Fruit fly (Drosophila melanogaster): ENCODE results near the gene Snx21.
A peak's percentile ranks its signal among the peaks of the same experiment; 100 is the strongest.

Gene Snx21

DNA sequence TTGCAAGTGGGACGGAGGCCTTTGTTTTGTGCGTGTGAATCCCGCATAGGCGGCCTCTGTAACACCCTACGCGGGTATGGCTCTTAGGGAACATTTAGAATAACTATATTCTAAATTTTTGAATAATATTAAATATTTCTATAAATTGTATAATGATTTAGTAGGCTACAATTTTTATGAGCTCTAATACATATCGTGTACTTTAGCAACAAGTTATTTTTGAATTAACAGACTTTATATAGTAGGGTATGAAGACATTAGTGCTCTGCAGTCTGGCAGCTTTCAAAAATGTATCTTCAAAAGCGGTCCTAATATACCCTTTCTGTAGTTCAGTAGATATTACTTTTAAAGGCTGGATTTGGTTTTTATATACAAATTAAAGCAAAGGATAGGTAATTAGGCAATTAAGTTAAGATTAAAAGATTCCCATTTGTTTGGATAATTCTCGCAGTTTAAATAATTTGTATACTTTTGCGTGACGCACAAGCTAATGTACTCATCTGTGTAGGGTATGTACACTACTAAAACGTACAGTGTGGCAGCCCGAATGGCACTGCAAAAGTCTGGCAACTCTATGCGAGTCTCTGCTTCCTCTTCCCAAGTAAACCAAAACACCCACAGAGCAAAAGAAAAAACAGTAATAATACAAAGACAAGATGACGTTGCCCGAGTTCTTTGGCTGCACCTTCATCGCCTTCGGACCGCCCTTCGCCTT, at the start of gene Snx21, which contains the start of gene aph-1:
Snx21 (minus strand) TSS at position 7 of the 715 bp plus-strand sequence.
aph-1 (plus strand) TSS at position 575 of the 715 bp plus-strand sequence.
- peak; percentile 90 for TF ChIP-seq CG11617 (GFP tag; optimal IDR thresholded peaks at IDR 0.05)
- TF ChIP-seq Mnt (GFP tag; optimal IDR thresholded peaks at IDR 0.05): peak; percentile 84
- TF ChIP-seq CG33017 (tag; optimal IDR thresholded peaks at IDR 0.05): peak; percentile 93
- peak; percentile 92 for TF ChIP-seq toe (GFP tag; optimal IDR thresholded peaks at IDR 0.05)
- peak; percentile 76 for TF ChIP-seq pad (GFP tag; optimal IDR thresholded peaks at IDR 0.05)
- peak; percentile 78 for TF ChIP-seq tj (GFP tag; optimal IDR thresholded peaks at IDR 0.05)
- TF ChIP-seq CG5204 (GFP tag; optimal IDR thresholded peaks at IDR 0.05): no peak
- peak; percentile 95 for TF ChIP-seq CG7045 (GFP tag; optimal IDR thresholded peaks at IDR 0.05)
- TF ChIP-seq Clk (GFP tag; optimal IDR thresholded peaks at IDR 0.05): peak; percentile 77
- TF ChIP-seq cnc (optimal IDR thresholded peaks at IDR 0.05): no peak
- TF ChIP-seq kay (GFP tag; ENCODE audit: borderline replicate concordance): no peak
- TF ChIP-seq CG12768 (GFP tag; optimal IDR thresholded peaks at IDR 0.05): peak; percentile 91
- TF ChIP-seq Crg-1 (GFP tag; optimal IDR thresholded peaks at IDR 0.05): peak; percentile 76
- peak; percentile 57 for TF ChIP-seq ovo (GFP tag; optimal IDR thresholded peaks at IDR 0.05)
- peak; percentile 87 for TF ChIP-seq Hr96 (GFP tag; optimal IDR thresholded peaks at IDR 0.05)
- peak; percentile 1 for TF ChIP-seq cic (GFP tag; optimal IDR thresholded peaks at IDR 0.05)
- TF ChIP-seq bab1 (GFP tag; optimal IDR thresholded peaks at IDR 0.05): peak; percentile 91
- peak; percentile 91 for TF ChIP-seq CG7101 (tag; optimal IDR thresholded peaks at IDR 0.05)
- peak; percentile 88 for TF ChIP-seq CG14711 (tag; optimal IDR thresholded peaks at IDR 0.05)
- TF ChIP-seq CG1620 (GFP tag; optimal IDR thresholded peaks at IDR 0.05): peak; percentile 84

DNA sequence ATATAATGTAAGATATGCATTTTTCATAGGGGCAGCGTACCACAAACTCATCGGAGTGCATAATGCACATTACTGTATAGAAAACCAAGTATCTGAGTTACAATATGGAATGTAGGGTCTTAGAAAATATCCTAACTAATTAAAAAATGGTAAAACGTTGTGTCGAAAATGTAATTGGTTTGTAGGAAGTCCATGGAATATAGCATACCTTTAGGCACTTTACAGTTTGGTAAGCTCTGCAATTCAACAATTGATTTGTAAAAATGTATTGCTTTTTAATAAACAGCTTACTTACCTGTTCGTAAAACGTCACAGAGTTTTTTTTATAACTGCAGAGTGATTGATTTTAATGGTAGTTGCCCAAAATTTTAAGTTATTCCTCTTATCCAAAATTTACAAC, 46.7 kb upstream of the Snx21 start, which contains the start of gene CG2964:
CG2964 (plus strand) TSS at position 301 of the 400 bp plus-strand sequence.
- TF ChIP-seq tj (GFP tag; optimal IDR thresholded peaks at IDR 0.05) (no peak), CG14711 (tag; optimal IDR thresholded peaks at IDR 0.05) (no peak), Clk (GFP tag; optimal IDR thresholded peaks at IDR 0.05) (no peak), CG5204 (GFP tag; optimal IDR thresholded peaks at IDR 0.05) (no peak), cnc (optimal IDR thresholded peaks at IDR 0.05) (no peak), toe (GFP tag; optimal IDR thresholded peaks at IDR 0.05) (no peak), Crg-1 (GFP tag; optimal IDR thresholded peaks at IDR 0.05) (no peak), Hr96 (GFP tag; optimal IDR thresholded peaks at IDR 0.05) (no peak), pad (GFP tag; optimal IDR thresholded peaks at IDR 0.05) (no peak), Mnt (GFP tag; optimal IDR thresholded peaks at IDR 0.05) (no peak), CG1620 (GFP tag; optimal IDR thresholded peaks at IDR 0.05) (no peak), CG11617 (GFP tag; optimal IDR thresholded peaks at IDR 0.05) (no peak), CG33017 (tag; optimal IDR thresholded peaks at IDR 0.05) (no peak), bab1 (GFP tag; optimal IDR thresholded peaks at IDR 0.05) (no peak), CG12768 (GFP tag; optimal IDR thresholded peaks at IDR 0.05) (no peak), kay (GFP tag; ENCODE audit: borderline replicate concordance) (no peak), cic (GFP tag; optimal IDR thresholded peaks at IDR 0.05) (no peak), CG7045 (GFP tag; optimal IDR thresholded peaks at IDR 0.05) (no peak), CG7101 (tag; optimal IDR thresholded peaks at IDR 0.05) (no peak), ovo (GFP tag; optimal IDR thresholded peaks at IDR 0.05) (no peak)

DNA sequence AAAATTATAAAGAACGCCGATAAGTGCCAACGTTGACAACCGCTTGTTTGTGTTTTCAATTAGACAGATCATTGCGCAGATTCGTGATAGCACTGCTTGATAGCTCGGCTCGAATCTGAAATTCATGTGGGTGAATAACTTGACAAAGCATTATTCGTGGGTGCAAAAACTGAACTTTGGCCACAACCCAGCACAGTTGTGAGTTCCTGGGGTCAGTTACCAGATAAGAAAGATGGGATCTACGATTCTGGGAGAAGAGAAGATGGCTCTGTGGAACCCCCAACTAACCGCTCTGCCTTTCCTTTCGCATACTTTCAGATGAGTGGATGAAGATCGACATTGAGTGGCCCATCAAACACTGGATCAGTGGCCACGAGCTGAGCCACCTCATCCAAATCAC, 45.4 kb upstream of the Snx21 start:
- TF ChIP-seq cnc (optimal IDR thresholded peaks at IDR 0.05) (no peak), pad (GFP tag; optimal IDR thresholded peaks at IDR 0.05) (no peak), CG1620 (GFP tag; optimal IDR thresholded peaks at IDR 0.05) (no peak), CG11617 (GFP tag; optimal IDR thresholded peaks at IDR 0.05) (no peak), ovo (GFP tag; optimal IDR thresholded peaks at IDR 0.05) (no peak), Hr96 (GFP tag; optimal IDR thresholded peaks at IDR 0.05) (no peak), Mnt (GFP tag; optimal IDR thresholded peaks at IDR 0.05) (no peak), CG7101 (tag; optimal IDR thresholded peaks at IDR 0.05) (no peak), toe (GFP tag; optimal IDR thresholded peaks at IDR 0.05) (no peak), CG12768 (GFP tag; optimal IDR thresholded peaks at IDR 0.05) (no peak), bab1 (GFP tag; optimal IDR thresholded peaks at IDR 0.05) (no peak), tj (GFP tag; optimal IDR thresholded peaks at IDR 0.05) (no peak), kay (GFP tag; ENCODE audit: borderline replicate concordance) (no peak), Crg-1 (GFP tag; optimal IDR thresholded peaks at IDR 0.05) (no peak), Clk (GFP tag; optimal IDR thresholded peaks at IDR 0.05) (no peak), CG14711 (tag; optimal IDR thresholded peaks at IDR 0.05) (no peak), CG33017 (tag; optimal IDR thresholded peaks at IDR 0.05) (no peak), cic (GFP tag; optimal IDR thresholded peaks at IDR 0.05) (no peak), CG5204 (GFP tag; optimal IDR thresholded peaks at IDR 0.05) (no peak), CG7045 (GFP tag; optimal IDR thresholded peaks at IDR 0.05) (no peak)

DNA sequence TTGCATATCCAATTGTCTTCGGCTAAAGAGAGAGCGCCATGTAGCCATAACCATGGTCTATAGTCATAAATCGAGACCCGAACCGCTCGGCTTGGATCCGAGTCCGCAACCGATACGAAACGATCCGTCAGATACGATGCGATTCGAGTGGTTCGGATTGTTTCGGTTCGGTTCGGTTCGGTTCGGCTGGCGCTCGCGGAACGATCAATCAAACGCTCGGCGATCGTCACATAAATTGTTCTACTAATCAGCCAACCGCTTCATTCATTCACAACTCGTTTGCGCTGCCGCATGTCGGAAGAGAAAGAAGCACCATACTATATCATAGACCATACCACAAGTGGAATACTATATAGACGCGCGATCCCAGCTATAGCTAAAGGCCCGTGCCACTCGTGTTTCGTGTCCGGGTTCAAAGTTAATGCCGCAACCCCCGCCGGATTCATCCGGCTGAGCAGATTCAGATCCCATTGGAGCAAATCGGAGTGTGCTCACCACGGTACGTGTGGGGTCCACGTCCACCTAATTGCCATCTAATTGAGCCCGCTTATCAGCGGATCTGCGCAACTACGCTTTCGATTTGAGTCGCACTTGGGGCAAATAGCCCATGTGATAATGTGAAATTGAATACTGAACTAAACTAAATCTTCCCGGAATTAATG, 42.7 kb upstream of the Snx21 start:
- TF ChIP-seq toe (GFP tag; optimal IDR thresholded peaks at IDR 0.05) (peak; percentile 19), cic (GFP tag; optimal IDR thresholded peaks at IDR 0.05) (peak; percentile 63), Crg-1 (GFP tag; optimal IDR thresholded peaks at IDR 0.05) (no peak), CG11617 (GFP tag; optimal IDR thresholded peaks at IDR 0.05) (no peak), pad (GFP tag; optimal IDR thresholded peaks at IDR 0.05) (no peak), CG7045 (GFP tag; optimal IDR thresholded peaks at IDR 0.05) (no peak), CG5204 (GFP tag; optimal IDR thresholded peaks at IDR 0.05) (no peak), CG12768 (GFP tag; optimal IDR thresholded peaks at IDR 0.05) (no peak), kay (GFP tag; ENCODE audit: borderline replicate concordance) (no peak), CG7101 (tag; optimal IDR thresholded peaks at IDR 0.05) (peak; percentile 17), Mnt (GFP tag; optimal IDR thresholded peaks at IDR 0.05) (peak; percentile 4), bab1 (GFP tag; optimal IDR thresholded peaks at IDR 0.05) (peak; percentile 4), ovo (GFP tag; optimal IDR thresholded peaks at IDR 0.05) (no peak), CG14711 (tag; optimal IDR thresholded peaks at IDR 0.05) (peak; percentile 21), tj (GFP tag; optimal IDR thresholded peaks at IDR 0.05) (no peak), Clk (GFP tag; optimal IDR thresholded peaks at IDR 0.05) (no peak), cnc (optimal IDR thresholded peaks at IDR 0.05) (no peak), CG33017 (tag; optimal IDR thresholded peaks at IDR 0.05) (peak; percentile 4), Hr96 (GFP tag; optimal IDR thresholded peaks at IDR 0.05) (peak; percentile 24), CG1620 (GFP tag; optimal IDR thresholded peaks at IDR 0.05) (no peak)
